Worm (Caenorhabditis elegans) whole organism, late embryonic: ENCODE measurements around the gene Y59E9AL.4.

Experiments used
- C38D4.7 ChIP-seq: fragments of 200-800 bp; sonication (Bioruptor generic); optimal IDR thresholded peaks from 2 replicates; lab custom pipeline; 2018; ENCODE audit warnings: mild to moderate bottlenecking, missing genetic modification characterization, moderate library complexity, missing compliant biosample characterization
- F13H6.1 ChIP-seq: sonication (generic microtip); optimal IDR thresholded peaks from 2 replicates; lab custom pipeline; 2016; ENCODE audit warnings: missing genetic modification characterization, missing compliant biosample characterization
- K09A11.1 ChIP-seq: sonication (generic microtip); optimal IDR thresholded peaks from 2 replicates; lab custom pipeline; 2017; ENCODE audit warnings: antibody characterized with exemption, mild to moderate bottlenecking, missing genetic modification characterization, missing compliant biosample characterization; ENCODE audit not compliant: insufficient read depth
- Y22D7AL.16 ChIP-seq: sonication (generic microtip); optimal IDR thresholded peaks from 2 replicates; lab custom pipeline; 2016; ENCODE audit warnings: missing genetic modification characterization, missing compliant biosample characterization
- ama-1 ChIP-seq: fragments of 150-350 bp; optimal IDR thresholded peaks from 2 replicates; lab custom pipeline; 2014
- ceh-14 ChIP-seq: sonication (generic microtip); optimal IDR thresholded peaks from 2 replicates; lab custom pipeline; 2016; ENCODE audit warnings: missing genotype, missing genetic modification characterization, missing compliant biosample characterization
- ceh-18 ChIP-seq: sonication (generic microtip); optimal IDR thresholded peaks from 2 replicates; lab custom pipeline; 2016; ENCODE audit warnings: missing genetic modification characterization, missing compliant biosample characterization
- ceh-19 ChIP-seq: fragments of 200-800 bp; sonication (Bioruptor generic); optimal IDR thresholded peaks from 2 replicates; lab custom pipeline; 2018; ENCODE audit warnings: mild to moderate bottlenecking, missing genetic modification characterization, missing compliant biosample characterization
- ceh-2 ChIP-seq: sonication (generic microtip); optimal IDR thresholded peaks from 2 replicates; lab custom pipeline; 2016; ENCODE audit warnings: missing genotype, missing genetic modification characterization, missing compliant biosample characterization
- ceh-24 ChIP-seq: sonication (generic microtip); optimal IDR thresholded peaks from 2 replicates; lab custom pipeline; 2016; ENCODE audit warnings: mild to moderate bottlenecking, missing genetic modification characterization, missing compliant biosample characterization
- ceh-31 ChIP-seq: sonication (generic microtip); optimal IDR thresholded peaks from 2 replicates; lab custom pipeline; 2016; ENCODE audit warnings: missing genetic modification characterization, missing compliant biosample characterization
- ceh-34 ChIP-seq: sonication (generic microtip); optimal IDR thresholded peaks from 2 replicates; lab custom pipeline; 2016; ENCODE audit warnings: mild to moderate bottlenecking, missing genetic modification characterization, missing compliant biosample characterization
- ceh-48 ChIP-seq: sonication (generic microtip); optimal IDR thresholded peaks from 2 replicates; lab custom pipeline; 2016; ENCODE audit warnings: missing genetic modification characterization, inconsistent platforms, missing compliant biosample characterization
- ceh-9 ChIP-seq: sonication (generic microtip); optimal IDR thresholded peaks from 2 replicates; lab custom pipeline; 2016; ENCODE audit warnings: mild to moderate bottlenecking, missing genetic modification characterization, inconsistent platforms, missing compliant biosample characterization
- che-1 ChIP-seq: sonication (generic microtip); optimal IDR thresholded peaks from 2 replicates; lab custom pipeline; 2016; ENCODE audit warnings: mild to moderate bottlenecking, missing genetic modification characterization, missing compliant biosample characterization
- elt-2 ChIP-seq: sonication (generic microtip); optimal IDR thresholded peaks from 2 replicates; lab custom pipeline; 2016; ENCODE audit warnings: missing genetic modification reagents, missing genetic modification characterization, missing compliant biosample characterization
- elt-4 ChIP-seq: sonication (generic microtip); optimal IDR thresholded peaks from 2 replicates; lab custom pipeline; 2016; ENCODE audit warnings: missing genetic modification characterization, missing compliant biosample characterization
- ets-4 ChIP-seq: sonication (generic microtip); optimal IDR thresholded peaks from 2 replicates; lab custom pipeline; 2016; ENCODE audit warnings: missing genetic modification characterization, missing compliant biosample characterization
- fkh-6 ChIP-seq: sonication (generic microtip); optimal IDR thresholded peaks from 2 replicates; lab custom pipeline; 2016; ENCODE audit warnings: missing genetic modification characterization, missing compliant biosample characterization
- hlh-13 ChIP-seq: fragments of 200-800 bp; sonication (Bioruptor generic); optimal IDR thresholded peaks from 2 replicates; lab custom pipeline; 2018; ENCODE audit warnings: mild to moderate bottlenecking, missing genetic modification characterization, missing compliant biosample characterization
- hlh-15 ChIP-seq: sonication (generic microtip); optimal IDR thresholded peaks from 2 replicates; lab custom pipeline; 2016; ENCODE audit warnings: missing genetic modification characterization, missing compliant biosample characterization
- hlh-30 ChIP-seq: sonication (generic microtip); optimal IDR thresholded peaks from 2 replicates; lab custom pipeline; 2017; ENCODE audit warnings: antibody characterized with exemption, missing genetic modification characterization, missing compliant biosample characterization; ENCODE audit not compliant: insufficient read depth
- hlh-8 ChIP-seq: sonication (generic microtip); optimal IDR thresholded peaks from 2 replicates; lab custom pipeline; 2016; ENCODE audit warnings: missing genotype, missing genetic modification characterization, missing compliant biosample characterization
- lim-6 ChIP-seq: sonication (generic microtip); optimal IDR thresholded peaks from 2 replicates; lab custom pipeline; 2016; ENCODE audit warnings: missing genetic modification characterization, missing compliant biosample characterization
- lin-11 ChIP-seq: fragments of 200-800 bp; sonication (Bioruptor generic); optimal IDR thresholded peaks from 2 replicates; lab custom pipeline; 2018; ENCODE audit warnings: mild to moderate bottlenecking, missing genetic modification characterization, missing compliant biosample characterization
- madf-2 ChIP-seq: sonication (generic microtip); optimal IDR thresholded peaks from 2 replicates; lab custom pipeline; 2017; ENCODE audit warnings: missing genetic modification characterization, missing compliant biosample characterization
- mec-3 ChIP-seq: sonication (generic microtip); optimal IDR thresholded peaks from 2 replicates; lab custom pipeline; 2016; ENCODE audit warnings: borderline replicate concordance, missing genetic modification characterization, missing compliant biosample characterization
- nfya-1 ChIP-seq: sonication (generic microtip); optimal IDR thresholded peaks from 2 replicates; lab custom pipeline; 2017; ENCODE audit warnings: missing genetic modification characterization, mild to moderate bottlenecking, missing compliant biosample characterization, antibody characterized with exemption, moderate library complexity
- npax-4 ChIP-seq: sonication (generic microtip); optimal IDR thresholded peaks from 2 replicates; lab custom pipeline; 2016; ENCODE audit warnings: missing genetic modification characterization, missing compliant biosample characterization
- pha-2 ChIP-seq: sonication (generic microtip); optimal IDR thresholded peaks from 2 replicates; lab custom pipeline; 2017; ENCODE audit warnings: mild to moderate bottlenecking, missing genetic modification characterization, missing compliant biosample characterization
- pqm-1 ChIP-seq: sonication (generic microtip); optimal IDR thresholded peaks from 2 replicates; lab custom pipeline; 2016; ENCODE audit warnings: missing genetic modification characterization, missing compliant biosample characterization
- pros-1 ChIP-seq: fragments of 150-350 bp; optimal IDR thresholded peaks from 2 replicates; lab custom pipeline; 2014; ENCODE audit warnings: missing biosample characterization, missing genetic modification reagents, missing genetic modification characterization
- ref-2 ChIP-seq: sonication (generic microtip); optimal IDR thresholded peaks from 2 replicates; lab custom pipeline; 2016; ENCODE audit warnings: missing genetic modification characterization, missing compliant biosample characterization
- rnt-1 ChIP-seq: sonication (generic microtip); optimal IDR thresholded peaks from 2 replicates; lab custom pipeline; 2016; ENCODE audit warnings: missing genetic modification characterization, missing compliant biosample characterization
- sdc-2 ChIP-seq: sonication (generic microtip); optimal IDR thresholded peaks from 2 replicates; lab custom pipeline; 2016; ENCODE audit warnings: missing genotype, missing genetic modification characterization, missing compliant biosample characterization
- sox-4 ChIP-seq: sonication (generic microtip); optimal IDR thresholded peaks from 2 replicates; lab custom pipeline; 2017; ENCODE audit warnings: mild to moderate bottlenecking, missing genetic modification characterization, inconsistent platforms, missing compliant biosample characterization
- tbx-2 ChIP-seq: sonication (generic microtip); optimal IDR thresholded peaks from 2 replicates; lab custom pipeline; 2016; ENCODE audit warnings: missing genetic modification characterization, missing compliant biosample characterization
- tbx-7 ChIP-seq: sonication (generic microtip); optimal IDR thresholded peaks from 2 replicates; lab custom pipeline; 2016; ENCODE audit warnings: missing genotype, missing genetic modification characterization, missing compliant biosample characterization
- unc-3 ChIP-seq, 2 experiments: fragments of 200-800 bp in 1 of 2; sonication (Bioruptor generic) in 1 of 2; sonication (generic microtip) in 1 of 2; conservative IDR thresholded peaks in 1 of 2; optimal IDR thresholded peaks in 1 of 2; 2 replicates each; pipeline versions ENCODE4 v1.3.6 to Lab custom; 2016 to 2022; ENCODE audit warnings: missing compliant biosample characterization in 2 of 2, missing genetic modification characterization in 2 of 2, missing genetic modification reagents in 1 of 2
- unc-42 ChIP-seq: sonication (generic microtip); optimal IDR thresholded peaks from 2 replicates; lab custom pipeline; 2016; ENCODE audit warnings: missing genotype, missing genetic modification characterization, missing compliant biosample characterization
- unc-55 ChIP-seq: sonication (generic microtip); optimal IDR thresholded peaks from 2 replicates; lab custom pipeline; 2017; ENCODE audit warnings: missing biosample characterization, missing genetic modification reagents, missing genetic modification characterization
- ztf-16 ChIP-seq: sonication (generic microtip); optimal IDR thresholded peaks from 2 replicates; lab custom pipeline; 2017; ENCODE audit warnings: missing genetic modification characterization, missing compliant biosample characterization

The Y59E9AL.4 gene

DNA sequence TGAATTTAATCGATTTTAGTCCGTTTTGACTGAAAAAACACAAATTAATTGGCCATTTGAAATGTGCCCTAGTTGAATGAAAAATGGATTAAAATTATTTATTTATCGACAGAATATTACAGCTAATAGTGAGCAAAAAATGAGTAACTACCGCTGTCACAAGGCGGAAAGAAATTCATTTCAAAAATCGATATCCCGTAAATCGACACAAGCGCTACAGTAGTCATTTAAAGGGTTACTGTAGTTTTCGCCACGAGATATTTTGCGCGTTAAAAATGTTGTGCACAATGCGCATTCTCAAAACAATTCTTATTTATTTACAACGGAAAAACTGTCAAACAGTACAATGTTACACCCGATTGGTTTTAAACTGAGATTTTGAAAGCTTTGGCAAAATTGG, 4.4 kb downstream of the Y59E9AL.4 start:
- TF ChIP-seq ceh-48 (tag; lab: Kevin White, UChicago) (no peak), lin-11 (tag; lab: Kevin White, UChicago) (no peak), npax-4 (no peak), hlh-8 (tag; lab: Kevin White, UChicago) (no peak), elt-4 (tag; lab: Kevin White, UChicago) (no peak), madf-2 (tag; lab: Kevin White, UChicago) (no peak), ceh-24 (tag; lab: Kevin White, UChicago) (no peak), elt-2 (tag; lab: Kevin White, UChicago) (no peak), C38D4.7 (GFP tag; lab: Kevin White, UChicago) (no peak), ceh-19 (GFP tag; lab: Kevin White, UChicago) (no peak), lim-6 (tag; lab: Kevin White, UChicago) (no peak), hlh-30 (no peak), Y22D7AL.16 (tag; lab: Kevin White, UChicago) (no peak), sdc-2 (tag; lab: Kevin White, UChicago) (no peak), hlh-13 (GFP tag; lab: Kevin White, UChicago) (no peak), mec-3 (tag; lab: Kevin White, UChicago) (no peak), che-1 (tag; lab: Kevin White, UChicago) (no peak), K09A11.1 (tag; lab: Kevin White, UChicago) (no peak), unc-42 (tag; lab: Kevin White, UChicago) (no peak)
- TF ChIP-seq, all 69 proteins: peak for 0

DNA sequence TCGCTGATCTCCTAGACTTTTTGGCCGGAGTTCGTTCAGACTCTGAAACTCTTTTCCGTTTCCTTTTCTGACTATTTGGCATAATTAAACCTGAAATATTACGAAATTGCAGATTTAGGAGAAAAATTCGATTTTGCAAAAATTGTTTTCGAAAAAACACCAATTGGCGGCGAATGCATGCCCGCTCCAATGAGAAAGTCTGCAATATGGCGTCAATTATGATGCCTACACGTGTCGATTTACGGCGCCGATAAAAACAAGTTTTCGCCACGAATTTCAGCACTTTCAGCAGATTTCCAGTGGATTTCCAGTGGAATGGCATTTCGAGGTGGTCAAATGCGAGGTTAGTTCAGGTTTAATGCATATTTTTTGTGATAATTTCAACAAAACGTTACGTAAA, 5.6 kb downstream of the Y59E9AL.4 start, which contains the start of the genes Y59E9AL.36 and nbet-1:
Y59E9AL.36 (minus strand) TSS at position 92 of the 400 bp plus-strand sequence.
nbet-1 (plus strand) TSS at position 112 of the 400 bp plus-strand sequence.
- no peak for TF ChIP-seq hlh-8 (tag; lab: Kevin White, UChicago)
- TF ChIP-seq ceh-9 (tag; lab: Kevin White, UChicago), result no peak
- no peak for TF ChIP-seq pqm-1 (tag; lab: Kevin White, UChicago)
- peak; percentile 73 for TF ChIP-seq unc-42 (tag; lab: Kevin White, UChicago)
- peak; percentile 32 for TF ChIP-seq ceh-48 (tag; lab: Kevin White, UChicago)
- peak; percentile 12 for TF ChIP-seq ztf-16
- peak; percentile 30 for TF ChIP-seq che-1 (tag; lab: Kevin White, UChicago)
- TF ChIP-seq pros-1 (tag; lab: Kevin White, UChicago), result no peak
- 0 out of 2 replicates have a peak, but pooled peaks have one; percentile 35 for TF ChIP-seq unc-3 (GFP tag; conservative IDR thresholded peaks at IDR 0.05; lab: Robert Waterston, UW)
- TF ChIP-seq unc-3 (tag; optimal IDR thresholded peaks at IDR 0.05; lab: Kevin White, UChicago), result no peak
- TF ChIP-seq tbx-2 (tag; lab: Kevin White, UChicago), result peak; percentile 71
- TF ChIP-seq ceh-2 (tag; lab: Kevin White, UChicago), result no peak
- TF ChIP-seq ceh-19 (GFP tag; lab: Kevin White, UChicago), result no peak
- no peak for TF ChIP-seq tbx-7 (tag; lab: Kevin White, UChicago)
- TF ChIP-seq ceh-31 (tag; lab: Kevin White, UChicago), result peak; percentile 54
- no peak for TF ChIP-seq ama-1
- TF ChIP-seq fkh-6 (tag; lab: Kevin White, UChicago), result no peak
- no peak for TF ChIP-seq sox-4 (tag; lab: Kevin White, UChicago)
- peak; percentile 54 for TF ChIP-seq nfya-1 (tag; lab: Kevin White, UChicago)
- TF ChIP-seq lim-6 (tag; lab: Kevin White, UChicago), result no peak
- peak; percentile 59 for TF ChIP-seq ceh-18 (tag; lab: Kevin White, UChicago)
- TF ChIP-seq unc-55 (GFP tag; lab: Kevin White, UChicago), result peak; percentile 55
- TF ChIP-seq madf-2 (tag; lab: Kevin White, UChicago), result peak; percentile 17
- TF ChIP-seq pha-2 (tag; lab: Kevin White, UChicago), result no peak
- no peak for TF ChIP-seq C38D4.7 (GFP tag; lab: Kevin White, UChicago)
- TF ChIP-seq elt-2 (tag; lab: Kevin White, UChicago), result peak; percentile 33
- TF ChIP-seq ceh-34 (tag; lab: Kevin White, UChicago), result peak; percentile 63
- TF ChIP-seq hlh-15, result no peak
- no peak for TF ChIP-seq ref-2 (tag; lab: Kevin White, UChicago)
- TF ChIP-seq ceh-14, result peak; percentile 6
- TF ChIP-seq ets-4 (tag; lab: Kevin White, UChicago), result no peak
- TF ChIP-seq rnt-1 (tag; lab: Kevin White, UChicago), result no peak
- no peak for TF ChIP-seq F13H6.1 (tag; lab: Kevin White, UChicago)
